Fruit fly (Drosophila melanogaster): ENCODE data around the gene CG3285.

- TF ChIP-seq grau (tag; optimal IDR thresholded peaks at IDR 0.05) (no peak), CG8944 (GFP tag; optimal IDR thresholded peaks at IDR 0.05) (no peak)
Observed at dm6 chr2L:3323319-3324287, 7.1 kb upstream of the CG3285 start, which contains the start of gene CG33281.

All from whole organism, embryonic.